Worm (Caenorhabditis elegans) whole organism, L3 larva: ENCODE measurements around the gene K01A11.3.

Source experiments
- ZK546.5 ChIP-seq: sonication (generic microtip); optimal IDR thresholded peaks from 2 replicates; lab custom pipeline; 2017; ENCODE audit warnings: missing biosample characterization, missing genetic modification characterization
- ama-1 ChIP-seq: fragments of 150-350 bp; optimal IDR thresholded peaks from 2 replicates; lab custom pipeline; 2018
- egl-27 ChIP-seq: sonication (generic microtip); optimal IDR thresholded peaks from 4 replicates; lab custom pipeline; 2017; ENCODE audit warnings: missing biosample characterization, missing genetic modification reagents, missing genetic modification characterization
- pha-4 ChIP-seq: fragments of 150-350 bp; optimal IDR thresholded peaks from 2 replicates; lab custom pipeline; 2014; ENCODE audit warnings: missing biosample characterization, missing genetic modification reagents, missing genetic modification characterization

DNA sequence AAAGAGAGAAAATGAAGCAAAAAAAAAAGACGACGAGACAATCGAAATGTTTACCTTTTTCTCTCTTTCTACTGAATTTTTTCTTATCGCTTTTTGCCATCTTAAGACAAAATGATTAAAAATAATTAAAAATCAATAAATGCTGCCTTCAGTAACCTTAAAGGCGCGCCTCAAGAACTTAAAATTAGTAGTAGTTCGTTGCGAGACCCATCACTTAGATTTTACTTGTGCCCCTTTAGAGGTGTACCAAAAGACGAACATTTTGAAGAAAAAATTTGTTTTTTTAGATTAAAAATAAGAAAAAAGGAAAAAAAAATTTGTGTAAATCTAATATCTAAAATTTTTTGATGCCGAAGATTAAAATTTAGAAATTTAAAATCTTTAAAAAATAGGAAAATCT, 18.6 kb upstream of the K01A11.3 start:
- TF ChIP-seq ZK546.5 (tag; lab: Kevin White, UChicago) (no peak), egl-27 (no peak), ama-1 (lab: Kevin White, UChicago) (no peak), pha-4 (tag; lab: Kevin White, UChicago) (no peak)
